Fruit fly (Drosophila melanogaster): Measurements from ENCODE around the gene Smg5.
A peak's percentile ranks its signal among the peaks of the same experiment; 100 is the strongest.

The Smg5 gene

dm6 chr2L:13904331-13904911, at the start of gene Smg5 (continued):
- peak; percentile 90 for TF ChIP-seq Max (GFP tag; optimal IDR thresholded peaks at IDR 0.05)
- peak; percentile 90 for TF ChIP-seq CG17802 (tag; optimal IDR thresholded peaks at IDR 0.05)
- peak; percentile 92 for TF ChIP-seq Chrac-16 (GFP tag; optimal IDR thresholded peaks at IDR 0.05)
- TF ChIP-seq CG31224 (GFP tag; IDR thresholded peaks at IDR 0.05) = peak; percentile 88
- peak; percentile 92 for TF ChIP-seq da (GFP tag; optimal IDR thresholded peaks at IDR 0.05)
- TF ChIP-seq CG10959 (GFP tag; IDR thresholded peaks at IDR 0.05) = peak; percentile 97
- peak; percentile 85 for TF ChIP-seq pzg (GFP tag; optimal IDR thresholded peaks at IDR 0.05)
- TF ChIP-seq Bdp1 (GFP tag; optimal IDR thresholded peaks at IDR 0.05) = peak; percentile 89
- peak; percentile 99 for TF ChIP-seq ken (GFP tag; IDR thresholded peaks at IDR 0.05)
- TF ChIP-seq pb (GFP tag; optimal IDR thresholded peaks at IDR 0.05) = peak; percentile 94
- peak; percentile 72 for TF ChIP-seq CG17385 (GFP tag; optimal IDR thresholded peaks at IDR 0.05)
- peak; percentile 94 for TF ChIP-seq CG12391 (tag; optimal IDR thresholded peaks at IDR 0.05)
- TF ChIP-seq tna (GFP tag; IDR thresholded peaks at IDR 0.05; ENCODE audit: partially characterized antibody) = peak; percentile 96
- TF ChIP-seq kah (GFP tag; optimal IDR thresholded peaks at IDR 0.05) = no peak
- TF ChIP-seq sna (GFP tag; IDR thresholded peaks at IDR 0.05; ENCODE audit: partially characterized antibody) = peak; percentile 94
- TF ChIP-seq CG12299 (tag; optimal IDR thresholded peaks at IDR 0.05) = peak; percentile 78
- TF ChIP-seq ssp (GFP tag; IDR thresholded peaks at IDR 0.05) = peak; percentile 91
- TF ChIP-seq ac (GFP tag; optimal IDR thresholded peaks at IDR 0.05) = peak; percentile 37
- TF ChIP-seq nerfin-2 (GFP tag; IDR thresholded peaks at IDR 0.05; ENCODE audit: partially characterized antibody) = peak; percentile 97
- TF ChIP-seq croc (GFP tag; conservative IDR thresholded peaks at IDR 0.05) = peak; percentile 95
- TF ChIP-seq Atf-2 (GFP tag; optimal IDR thresholded peaks at IDR 0.05) = peak; percentile 95
- TF ChIP-seq CG10543 (GFP tag; optimal IDR thresholded peaks at IDR 0.05) = peak; percentile 87
- peak; percentile 95 for TF ChIP-seq CG7963 (GFP tag; IDR thresholded peaks at IDR 0.05; ENCODE audit: partially characterized antibody)
- TF ChIP-seq klu (GFP tag; IDR thresholded peaks at IDR 0.05) = peak; percentile 92
- TF ChIP-seq CG2889 (GFP tag; IDR thresholded peaks at IDR 0.05) = peak; percentile 95
- no peak for TF ChIP-seq Stat92E (GFP tag; optimal IDR thresholded peaks at IDR 0.05)
- peak; percentile 98 for TF ChIP-seq CG15479 (GFP tag; optimal IDR thresholded peaks at IDR 0.05)
- peak; percentile 88 for TF ChIP-seq CG18476 (GFP tag; optimal IDR thresholded peaks at IDR 0.05)
- TF ChIP-seq esg (GFP tag; conservative IDR thresholded peaks at IDR 0.05) = peak; percentile 97
- TF ChIP-seq CG11723 (GFP tag; optimal IDR thresholded peaks at IDR 0.05) = peak; percentile 79
- peak; percentile 98 for TF ChIP-seq pho (GFP tag; optimal IDR thresholded peaks at IDR 0.05)
- peak; percentile 76 for TF ChIP-seq trh (GFP tag; optimal IDR thresholded peaks at IDR 0.05)
- TF ChIP-seq CG8944 (GFP tag; optimal IDR thresholded peaks at IDR 0.05) = peak; percentile 96
- TF ChIP-seq az2 (GFP tag; optimal IDR thresholded peaks at IDR 0.05) = peak; percentile 86
- TF ChIP-seq gcm2 (GFP tag; optimal IDR thresholded peaks at IDR 0.05) = peak; percentile 88
- peak; percentile 96 for TF ChIP-seq inv (GFP tag; IDR thresholded peaks at IDR 0.05; ENCODE audit: partially characterized antibody)
- TF ChIP-seq z (GFP tag; IDR thresholded peaks at IDR 0.05) = 0 out of 3 replicates have a peak, but pooled peaks have one; percentile 5
- peak; percentile 86 for TF ChIP-seq seq (GFP tag; IDR thresholded peaks at IDR 0.05)
- peak; percentile 99 for TF ChIP-seq HLH54F (GFP tag; optimal IDR thresholded peaks at IDR 0.05)
- no peak for TF ChIP-seq ash1 (GFP tag; optimal IDR thresholded peaks at IDR 0.05)
- TF ChIP-seq CG2678 (tag; optimal IDR thresholded peaks at IDR 0.05) = peak; percentile 80
- TF ChIP-seq Rx (GFP tag; IDR thresholded peaks at IDR 0.05) = peak; percentile 92
- peak; percentile 100 for TF ChIP-seq CG18764 (GFP tag; optimal IDR thresholded peaks at IDR 0.05)
- peak; percentile 98 for TF ChIP-seq Rfx (GFP tag; IDR thresholded peaks at IDR 0.05)
- TF ChIP-seq CG11085 (GFP tag; IDR thresholded peaks at IDR 0.05) = peak; percentile 88
- TF ChIP-seq CG1024 (GFP tag; IDR thresholded peaks at IDR 0.05) = peak; percentile 92
- TF ChIP-seq pnt (GFP tag; optimal IDR thresholded peaks at IDR 0.05) = peak; percentile 92
- TF ChIP-seq Poxn (GFP tag; IDR thresholded peaks at IDR 0.05) = peak; percentile 73
- TF ChIP-seq CG1233 (GFP tag; optimal IDR thresholded peaks at IDR 0.05) = peak; percentile 63
- peak; percentile 90 for TF ChIP-seq CG9215 (GFP tag; IDR thresholded peaks at IDR 0.05)

Data from whole organism, embryonic.